Fruit fly (Drosophila melanogaster): Measurements from ENCODE around the gene CG42556.
A peak's percentile ranks its signal among the peaks of the same experiment; 100 is the strongest.

Gene CG42556

DNA sequence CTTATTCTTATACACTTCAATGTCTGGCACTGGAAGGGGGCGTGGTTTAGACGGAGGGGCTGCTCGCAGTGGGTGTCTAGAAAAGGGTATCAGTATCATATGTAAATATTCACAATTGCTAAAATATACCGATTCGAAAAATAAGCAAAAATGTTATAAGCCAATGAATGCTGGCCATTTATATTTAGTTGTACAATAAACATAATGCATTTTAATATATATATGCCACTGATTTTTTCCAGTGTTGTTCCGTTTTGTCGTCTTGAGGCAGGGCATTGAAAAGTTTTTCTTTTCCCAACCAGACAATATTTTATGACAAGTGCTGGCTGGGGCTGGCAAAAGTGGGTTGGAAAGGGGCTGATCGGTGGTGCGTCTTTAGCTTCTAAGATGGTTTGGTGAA, 32.1 kb downstream of the CG42556 start:
- peak; percentile 26 for TF ChIP-seq CG3281 (GFP tag; optimal IDR thresholded peaks at IDR 0.05)
- TF ChIP-seq Side (GFP tag; optimal IDR thresholded peaks at IDR 0.05): no peak
- no peak for TF ChIP-seq CG10366 (GFP tag; IDR thresholded peaks at IDR 0.05)
- TF ChIP-seq cato (GFP tag; optimal IDR thresholded peaks at IDR 0.05; ENCODE audit: borderline replicate concordance): no peak
- TF ChIP-seq slbo (GFP tag; IDR thresholded peaks at IDR 0.05): peak; percentile 2; the same call in 1 of the 2 replicates
- TF ChIP-seq CG2120 (GFP tag; optimal IDR thresholded peaks at IDR 0.05): peak; percentile 52
- TF ChIP-seq CG7556 (GFP tag; optimal IDR thresholded peaks at IDR 0.05): peak; percentile 22
- TF ChIP-seq Ets65A (GFP tag): peak; percentile 83
- peak; percentile 40 for TF ChIP-seq lab (GFP tag; optimal IDR thresholded peaks at IDR 0.05)
- no peak for TF ChIP-seq sens (GFP tag)
- TF ChIP-seq Hmr (GFP tag; optimal IDR thresholded peaks at IDR 0.05): peak; percentile 38
- peak; percentile 19 for TF ChIP-seq Fer3 (tag; optimal IDR thresholded peaks at IDR 0.05)
- peak; percentile 37; the same call in 1 of the 2 replicates for TF ChIP-seq Ptx1 (GFP tag; IDR thresholded peaks at IDR 0.05)
- TF ChIP-seq esg (GFP tag; conservative IDR thresholded peaks at IDR 0.05): 0 out of 2 replicates have a peak, but pooled peaks have one; percentile 5
- no peak for TF ChIP-seq CG10431 (GFP tag; optimal IDR thresholded peaks at IDR 0.05)
- TF ChIP-seq CG34422 (GFP tag; IDR thresholded peaks at IDR 0.05): no peak
- peak; percentile 22 for TF ChIP-seq Meics (GFP tag; optimal IDR thresholded peaks at IDR 0.05)
- TF ChIP-seq Elba2 (GFP tag; optimal IDR thresholded peaks at IDR 0.05): no peak
- peak; percentile 22 for TF ChIP-seq CG15514 (GFP tag; optimal IDR thresholded peaks at IDR 0.05)
- no peak for TF ChIP-seq Camta (GFP tag; optimal IDR thresholded peaks at IDR 0.05)
- no peak for TF ChIP-seq CG5180 (GFP tag; optimal IDR thresholded peaks at IDR 0.05)
- TF ChIP-seq otp (GFP tag; IDR thresholded peaks at IDR 0.05): no peak
- TF ChIP-seq CG4328 (GFP tag; optimal IDR thresholded peaks at IDR 0.05): no peak
- TF ChIP-seq dysf (GFP tag; IDR thresholded peaks at IDR 0.05): peak; percentile 42; the same call in 1 of the 3 replicates
- peak; percentile 74 for TF ChIP-seq CG18599 (GFP tag; optimal IDR thresholded peaks at IDR 0.05)
